Fruit fly (Drosophila melanogaster) whole organism, embryonic: Measurements from ENCODE around the gene QIL1.

ENCODE experiments used
- CG12942 ChIP-seq: fragments of 200-800 bp; sonication (Bioruptor generic); optimal IDR thresholded peaks from 3 replicates; lab custom pipeline; 2016; ENCODE audit warnings: missing biosample characterization, missing genetic modification characterization
- CG13894 ChIP-seq: fragments of 200-800 bp; sonication (Bioruptor generic); optimal IDR thresholded peaks from 3 replicates; lab custom pipeline; 2018; ENCODE audit warnings: missing biosample characterization, mild to moderate bottlenecking, missing genetic modification characterization, moderate library complexity
- CG15479 ChIP-seq: fragments of 200-800 bp; sonication (Bioruptor generic); optimal IDR thresholded peaks from 3 replicates; lab custom pipeline; 2019; ENCODE audit warnings: missing biosample characterization, mild to moderate bottlenecking, missing genetic modification characterization, moderate library complexity
- CG17361 ChIP-seq: fragments of 200-800 bp; sonication (Bioruptor generic); IDR thresholded peaks from 3 replicates; pipeline ENCODE4 v1.3.6; 2022; ENCODE audit warnings: missing biosample characterization, missing genetic modification characterization
- CG17385 ChIP-seq: fragments of 200-800 bp; sonication (Bioruptor generic); optimal IDR thresholded peaks from 3 replicates; lab custom pipeline; 2018; ENCODE audit warnings: missing biosample characterization, mild to moderate bottlenecking, missing genetic modification characterization
- CG17829 ChIP-seq: fragments of 200-800 bp; optimal IDR thresholded peaks from 2 replicates; lab custom pipeline; 2019; ENCODE audit warnings: missing biosample characterization, mild to moderate bottlenecking, missing genetic modification characterization, moderate library complexity
- CG2875 ChIP-seq: fragments of 200-800 bp; sonication (Bioruptor generic); optimal IDR thresholded peaks from 2 replicates; lab custom pipeline; 2017; ENCODE audit warnings: missing biosample characterization, mild to moderate bottlenecking, missing genetic modification characterization, missing genetic modification reagents
- CG30403 ChIP-seq: fragments of 200-800 bp; sonication (Bioruptor generic); optimal IDR thresholded peaks from 3 replicates; lab custom pipeline; 2016; ENCODE audit warnings: missing biosample characterization, missing genetic modification characterization
- CG31224 ChIP-seq: fragments of 200-800 bp; sonication (Bioruptor generic); IDR thresholded peaks from 2 replicates; pipeline ENCODE4 v1.3.6; 2022; ENCODE audit warnings: missing biosample characterization, missing genetic modification characterization
- CG33557 ChIP-seq: fragments of 200-800 bp; sonication (Bioruptor generic); optimal IDR thresholded peaks from 2 replicates; lab custom pipeline; 2019; ENCODE audit warnings: missing biosample characterization, mild to moderate bottlenecking, missing genetic modification characterization, moderate library complexity
- CG34422 ChIP-seq: fragments of 200-800 bp; sonication (Bioruptor generic); IDR thresholded peaks from 3 replicates; pipeline ENCODE4 v1.3.6; 2022; ENCODE audit warnings: missing biosample characterization, missing genetic modification characterization
- CG3838 ChIP-seq: fragments of 200-800 bp; sonication (Bioruptor generic); optimal IDR thresholded peaks from 3 replicates; lab custom pipeline; 2016; ENCODE audit warnings: missing biosample characterization, missing genetic modification characterization
- CG3847 ChIP-seq: fragments of 200-800 bp; sonication (Bioruptor generic); IDR thresholded peaks from 2 replicates; pipeline ENCODE4 v1.3.6; 2022; ENCODE audit warnings: missing biosample characterization, missing genetic modification characterization
- CG4328 ChIP-seq: fragments of 200-800 bp; sonication (Bioruptor generic); optimal IDR thresholded peaks from 3 replicates; lab custom pipeline; 2017; ENCODE audit warnings: missing biosample characterization, missing genetic modification reagents, missing genetic modification characterization
- CG5245 ChIP-seq: fragments of 200-800 bp; sonication (Bioruptor generic); optimal IDR thresholded peaks from 3 replicates; lab custom pipeline; 2016; ENCODE audit warnings: missing biosample characterization, missing genetic modification characterization
- CG6689 ChIP-seq: fragments of 200-800 bp; sonication (Bioruptor generic); IDR thresholded peaks from 2 replicates; pipeline ENCODE4 v1.3.6; 2022; ENCODE audit warnings: missing biosample characterization, missing genetic modification characterization
- CHES-1-like ChIP-seq: fragments of 200-800 bp; sonication (Bioruptor generic); optimal IDR thresholded peaks from 2 replicates; lab custom pipeline; 2016; ENCODE audit warnings: missing biosample characterization, missing genetic modification characterization
- CrebB ChIP-seq: fragments of 200-800 bp; sonication (Bioruptor generic); optimal IDR thresholded peaks from 3 replicates; lab custom pipeline; 2018; ENCODE audit warnings: missing biosample characterization, mild to moderate bottlenecking, missing genetic modification characterization
- Ets65A ChIP-seq: fragments of 200-800 bp; sonication (Bioruptor generic); peaks from one replicate; lab custom pipeline; 2016; ENCODE audit warnings: missing biosample characterization, missing genetic modification characterization
- Hmr ChIP-seq: fragments of 200-800 bp; sonication (Bioruptor generic); optimal IDR thresholded peaks from 3 replicates; lab custom pipeline; 2017; ENCODE audit warnings: mild to moderate bottlenecking, missing biosample characterization, missing genetic modification reagents, missing genetic modification characterization
- Hr78 ChIP-seq, 2 experiments: fragments of 200-800 bp in 1 of 2; fragments of >200 bp in 1 of 2; sonication (Bioruptor generic) in 1 of 2; optimal IDR thresholded peaks; 2 replicates each; lab custom pipeline; 2017 to 2019; ENCODE audit warnings: missing biosample characterization in 2 of 2, missing genetic modification characterization in 2 of 2, mild to moderate bottlenecking in 1 of 2, moderate library complexity in 1 of 2
- Meics ChIP-seq: fragments of 200-800 bp; sonication (Bioruptor generic); optimal IDR thresholded peaks from 2 replicates; lab custom pipeline; 2017; ENCODE audit warnings: missing biosample characterization, mild to moderate bottlenecking, missing genetic modification characterization
- NfI ChIP-seq: fragments of 200-800 bp; sonication (Bioruptor generic); optimal IDR thresholded peaks from 3 replicates; lab custom pipeline; 2018; ENCODE audit warnings: missing biosample characterization, mild to moderate bottlenecking, missing genetic modification characterization, moderate library complexity
- Opbp ChIP-seq: fragments of 200-800 bp; sonication (Bioruptor generic); IDR thresholded peaks from 3 replicates; pipeline ENCODE4 v1.3.6; 2022; ENCODE audit warnings: missing biosample characterization, missing genetic modification characterization; ENCODE audit not compliant: partially characterized antibody
- Ravus ChIP-seq: fragments of 200-800 bp; sonication (Bioruptor generic); IDR thresholded peaks from 2 replicates; pipeline ENCODE4 v1.3.6; 2022; ENCODE audit warnings: missing biosample characterization, missing genetic modification characterization
- Tbp ChIP-seq: fragments of >200 bp; optimal IDR thresholded peaks from 2 replicates; lab custom pipeline; 2018; ENCODE audit warnings: missing biosample characterization, missing genetic modification characterization
- al ChIP-seq: fragments of 200-800 bp; sonication (Bioruptor generic); IDR thresholded peaks from 2 replicates; pipeline ENCODE4 v1.3.6; 2022; ENCODE audit warnings: missing biosample characterization, missing genetic modification characterization
- bowl ChIP-seq: fragments of 200-800 bp; sonication (Bioruptor generic); IDR thresholded peaks from 2 replicates; pipeline ENCODE4 v1.3.6; 2022; ENCODE audit warnings: missing biosample characterization, missing genetic modification characterization
- btn ChIP-seq: fragments of 200-800 bp; sonication (Bioruptor generic); optimal IDR thresholded peaks from 2 replicates; lab custom pipeline; 2016; ENCODE audit warnings: missing biosample characterization, missing genetic modification characterization
- chm ChIP-seq: fragments of 200-800 bp; sonication (Bioruptor generic); IDR thresholded peaks from 2 replicates; pipeline ENCODE4 v1.3.6; 2022; ENCODE audit warnings: missing biosample characterization, missing genetic modification characterization
- chn ChIP-seq: fragments of 200-800 bp; sonication (Bioruptor generic); optimal IDR thresholded peaks from 2 replicates; lab custom pipeline; 2016; ENCODE audit warnings: missing biosample characterization, missing genetic modification characterization
- ci ChIP-seq: fragments of 200-800 bp; sonication (Bioruptor generic); IDR thresholded peaks from 3 replicates; pipeline ENCODE4 v1.3.6; 2022; ENCODE audit warnings: missing biosample characterization, missing genetic modification characterization
- crc ChIP-seq: fragments of 200-800 bp; sonication (Bioruptor generic); optimal IDR thresholded peaks from 2 replicates; lab custom pipeline; 2016; ENCODE audit warnings: missing biosample characterization, missing genetic modification characterization
- dimm ChIP-seq: fragments of 200-800 bp; sonication (Bioruptor generic); IDR thresholded peaks from 2 replicates; pipeline ENCODE4 v1.3.6; 2022; ENCODE audit warnings: missing biosample characterization, missing genetic modification characterization
- dmrt11E ChIP-seq: fragments of 200-800 bp; sonication (Bioruptor generic); optimal IDR thresholded peaks from 3 replicates; lab custom pipeline; 2018; ENCODE audit warnings: missing biosample characterization, mild to moderate bottlenecking, missing genetic modification characterization, moderate library complexity
- fd102C ChIP-seq: fragments of 200-800 bp; sonication (Bioruptor generic); optimal IDR thresholded peaks from 2 replicates; lab custom pipeline; 2018; ENCODE audit warnings: missing biosample characterization, mild to moderate bottlenecking, missing genetic modification characterization, moderate library complexity
- gem ChIP-seq: fragments of 200-800 bp; sonication (Bioruptor generic); optimal IDR thresholded peaks from 2 replicates; lab custom pipeline; 2019; ENCODE audit warnings: missing biosample characterization, mild to moderate bottlenecking, missing genetic modification characterization, moderate library complexity
- her ChIP-seq: fragments of 200-800 bp; sonication (Bioruptor generic); optimal IDR thresholded peaks from 2 replicates; lab custom pipeline; 2016; ENCODE audit warnings: missing biosample characterization, missing genetic modification characterization
- hkb ChIP-seq, 2 experiments: fragments of 200-800 bp in 1 of 2; fragments of >200 bp in 1 of 2; sonication (Bioruptor generic) in 1 of 2; IDR thresholded peaks in 1 of 2; optimal IDR thresholded peaks in 1 of 2; 2 replicates each; pipeline versions ENCODE4 v1.3.6 to Lab custom; 2017 to 2022; ENCODE audit warnings: missing biosample characterization in 1 of 2, missing genetic modification characterization in 1 of 2
- lmd ChIP-seq: fragments of 200-800 bp; sonication (Bioruptor generic); IDR thresholded peaks from 2 replicates; pipeline ENCODE4 v1.3.6; 2022; ENCODE audit warnings: missing biosample characterization, missing genetic modification characterization
- lov ChIP-seq, 2 experiments: fragments of 200-800 bp in 1 of 2; fragments of >200 bp in 1 of 2; sonication (Bioruptor generic) in 1 of 2; IDR thresholded peaks in 1 of 2; optimal IDR thresholded peaks in 1 of 2; 2 replicates in 1 of 2; 3 replicates in 1 of 2; pipeline versions ENCODE4 v1.3.6 to Lab custom; 2017 to 2022; ENCODE audit warnings: missing biosample characterization in 1 of 2, missing genetic modification characterization in 1 of 2
- phol ChIP-seq: fragments of 200-800 bp; sonication (Bioruptor generic); optimal IDR thresholded peaks from 3 replicates; lab custom pipeline; 2018; ENCODE audit warnings: missing biosample characterization, mild to moderate bottlenecking, missing genetic modification characterization, moderate library complexity
- psq ChIP-seq: fragments of 200-800 bp; sonication (Bioruptor generic); optimal IDR thresholded peaks from 2 replicates; lab custom pipeline; 2017; ENCODE audit warnings: missing biosample characterization, missing genetic modification characterization
- sim ChIP-seq: fragments of 200-800 bp; sonication (Bioruptor generic); IDR thresholded peaks from 2 replicates; pipeline ENCODE4 v1.3.6; 2022; ENCODE audit warnings: missing biosample characterization, missing genetic modification characterization
- slp2 ChIP-seq: fragments of 200-800 bp; sonication (Bioruptor generic); optimal IDR thresholded peaks from 2 replicates; lab custom pipeline; 2016; ENCODE audit warnings: missing biosample characterization, missing genetic modification characterization
- sug ChIP-seq: fragments of 200-800 bp; optimal IDR thresholded peaks from 2 replicates; lab custom pipeline; 2019; ENCODE audit warnings: missing biosample characterization, mild to moderate bottlenecking, missing genetic modification characterization, moderate library complexity
- tin ChIP-seq: fragments of 200-800 bp; sonication (Bioruptor generic); optimal IDR thresholded peaks from 3 replicates; lab custom pipeline; 2016; ENCODE audit warnings: missing biosample characterization, missing genetic modification characterization
- ttk ChIP-seq: fragments of 200-800 bp; sonication (Bioruptor generic); IDR thresholded peaks from 2 replicates; pipeline ENCODE4 v2.1.2; 2022; ENCODE audit warnings: missing biosample characterization, missing genetic modification characterization
- tx ChIP-seq: fragments of 200-800 bp; sonication (Bioruptor generic); optimal IDR thresholded peaks from 2 replicates; lab custom pipeline; 2016; ENCODE audit warnings: missing biosample characterization, missing genetic modification characterization
- usp ChIP-seq: fragments of >200 bp; optimal IDR thresholded peaks from 2 replicates; lab custom pipeline; 2017; ENCODE audit warnings: missing biosample characterization, missing genetic modification characterization
- yki ChIP-seq: fragments of >200 bp; optimal IDR thresholded peaks from 3 replicates; lab custom pipeline; 2018
- zen2 ChIP-seq: fragments of 200-800 bp; sonication (Bioruptor generic); IDR thresholded peaks from 3 replicates; pipeline ENCODE4 v1.3.6; 2022; ENCODE audit warnings: missing biosample characterization, missing genetic modification characterization; ENCODE audit not compliant: partially characterized antibody

The QIL1 gene

dm6 chr3L:17447881-17448280, 17.9 kb upstream of the QIL1 start (continued):
- no peak for TF ChIP-seq CG12942
- TF ChIP-seq tx (GFP tag; lab: Kevin White, UChicago): no peak
- TF ChIP-seq btn (GFP tag; lab: Kevin White, UChicago): no peak
- TF ChIP-seq psq (GFP tag; lab: Kevin White, UChicago): no peak
- no peak for TF ChIP-seq CG13894 (tag; lab: Kevin White, UChicago)
- no peak for TF ChIP-seq hkb (optimal IDR thresholded peaks at IDR 0.05; lab: Kevin White, UChicago)
- TF ChIP-seq hkb (GFP tag; IDR thresholded peaks at IDR 0.05; lab: Robert Waterston, UW): peak; percentile 26; the same call in 1 of the 2 replicates
- no peak for TF ChIP-seq chm
- peak; percentile 44 for TF ChIP-seq CG30403 (GFP tag; lab: Kevin White, UChicago)
- TF ChIP-seq yki: no peak
- peak; percentile 55; the same call in 2 of the 3 replicates for TF ChIP-seq CG17361 (GFP tag; lab: Robert Waterston, UW)
- peak; percentile 17 for TF ChIP-seq phol
- no peak for TF ChIP-seq sim
- TF ChIP-seq Tbp (GFP tag; lab: Kevin White, UChicago): no peak
- TF ChIP-seq tin (GFP tag; lab: Kevin White, UChicago): no peak
- no peak for TF ChIP-seq her (GFP tag; lab: Kevin White, UChicago)
- TF ChIP-seq CHES-1-like: no peak
- TF ChIP-seq CG6689 (GFP tag; lab: Robert Waterston, UW): peak; percentile 38
- peak; percentile 19 for TF ChIP-seq CG17385 (GFP tag; lab: Kevin White, UChicago)
- TF ChIP-seq CG17829 (tag; lab: Kevin White, UChicago): peak; percentile 17
- TF ChIP-seq bowl (GFP tag; lab: Robert Waterston, UW): no peak
- TF ChIP-seq NfI: no peak
- TF ChIP-seq CG3838 (GFP tag; lab: Kevin White, UChicago): no peak
- no peak for TF ChIP-seq CG3847 (GFP tag; lab: Robert Waterston, UW)
- TF ChIP-seq slp2 (GFP tag; lab: Kevin White, UChicago): no peak
- no peak for TF ChIP-seq lov (optimal IDR thresholded peaks at IDR 0.05; lab: Kevin White, UChicago)
- no peak for TF ChIP-seq lov (GFP tag; IDR thresholded peaks at IDR 0.05; lab: Robert Waterston, UW)
- TF ChIP-seq CG4328 (GFP tag; lab: Kevin White, UChicago): peak; percentile 15
- no peak for TF ChIP-seq CG15479 (GFP tag; lab: Kevin White, UChicago)
- no peak for TF ChIP-seq al (GFP tag; lab: Robert Waterston, UW)
- no peak for TF ChIP-seq usp (GFP tag; lab: Kevin White, UChicago)
- peak; percentile 47 for TF ChIP-seq Meics
- TF ChIP-seq CrebB (tag; lab: Kevin White, UChicago): no peak
- no peak for TF ChIP-seq Opbp (GFP tag; lab: Robert Waterston, UW)
- TF ChIP-seq Hr78 (GFP tag; optimal IDR thresholded peaks at IDR 0.05; lab: Kevin White, UChicago): no peak
- TF ChIP-seq CG5245 (GFP tag; lab: Kevin White, UChicago): no peak
- TF ChIP-seq lmd: no peak; the same call in none of the 2 replicates
- TF ChIP-seq Ets65A (GFP tag; lab: Kevin White, UChicago): no peak
- TF ChIP-seq chn: no peak
- no peak for TF ChIP-seq dmrt11E (tag; lab: Kevin White, UChicago)
- TF ChIP-seq ttk (GFP tag; lab: Robert Waterston, UW): no peak
- TF ChIP-seq dimm (GFP tag; lab: Robert Waterston, UW): no peak
- peak; percentile 33 for TF ChIP-seq sug (tag; lab: Kevin White, UChicago)
- no peak for TF ChIP-seq CG33557
- TF ChIP-seq zen2: no peak
- TF ChIP-seq ci (GFP tag; lab: Robert Waterston, UW): no peak
- TF ChIP-seq Ravus (GFP tag; lab: Robert Waterston, UW): no peak
- peak; percentile 70 for TF ChIP-seq Hmr (GFP tag; lab: Kevin White, UChicago)
- no peak for TF ChIP-seq crc (GFP tag; lab: Kevin White, UChicago)
- TF ChIP-seq CG2875 (GFP tag; lab: Kevin White, UChicago): no peak
- no peak for TF ChIP-seq CG31224 (GFP tag; lab: Robert Waterston, UW)
- no peak for TF ChIP-seq CG34422 (GFP tag; lab: Robert Waterston, UW)
- TF ChIP-seq gem (tag; lab: Kevin White, UChicago): peak; percentile 63
- no peak for TF ChIP-seq fd102C
